Worm (Caenorhabditis elegans) whole organism, L3 larva: Measurements from ENCODE around the gene R12B2.6.

Experiments
- ZK546.5 ChIP-seq: sonication (generic microtip); optimal IDR thresholded peaks from 2 replicates; lab custom pipeline; 2017; ENCODE audit warnings: missing biosample characterization, missing genetic modification characterization
- aly-2 ChIP-seq: fragments of 150-350 bp; optimal IDR thresholded peaks from 2 replicates; lab custom pipeline; 2014; ENCODE audit warnings: missing biosample characterization, missing genetic modification characterization
- ama-1 ChIP-seq: fragments of 150-350 bp; optimal IDR thresholded peaks from 2 replicates; lab custom pipeline; 2018
- ceh-16 ChIP-seq: sonication (generic microtip); optimal IDR thresholded peaks from 2 replicates; lab custom pipeline; 2017; ENCODE audit warnings: missing biosample characterization, missing genetic modification characterization
- ceh-28 ChIP-seq: fragments of 150-350 bp; optimal IDR thresholded peaks from 2 replicates; lab custom pipeline; 2014; ENCODE audit warnings: missing biosample characterization, missing genetic modification reagents, missing genetic modification characterization
- ceh-82 ChIP-seq: fragments of 150-350 bp; optimal IDR thresholded peaks from 2 replicates; lab custom pipeline; 2014; ENCODE audit warnings: missing biosample characterization, missing genetic modification characterization
- ceh-9 ChIP-seq: sonication (generic microtip); optimal IDR thresholded peaks from 2 replicates; lab custom pipeline; 2018; ENCODE audit warnings: missing biosample characterization, missing genetic modification characterization
- daf-12 ChIP-seq: fragments of 150-350 bp; optimal IDR thresholded peaks from 2 replicates; lab custom pipeline; 2014; ENCODE audit warnings: missing biosample characterization, missing genetic modification reagents, missing genetic modification characterization
- egl-5 ChIP-seq: fragments of 150-350 bp; optimal IDR thresholded peaks from 2 replicates; lab custom pipeline; 2017; ENCODE audit warnings: missing biosample characterization, missing genetic modification reagents, missing genetic modification characterization, inconsistent platforms
- elt-2 ChIP-seq: sonication (generic microtip); optimal IDR thresholded peaks from 2 replicates; lab custom pipeline; 2016; ENCODE audit warnings: missing genetic modification reagents, mild to moderate bottlenecking, missing genetic modification characterization, missing compliant biosample characterization
- elt-3 ChIP-seq, 3 experiments: fragments of 150-350 bp in 1 of 3; sonication (generic microtip) in 2 of 3; optimal IDR thresholded peaks; 2 replicates in 2 of 3; 4 replicates in 1 of 3; lab custom pipeline; 2014 to 2017; ENCODE audit warnings: missing biosample characterization in 3 of 3, missing genetic modification characterization in 3 of 3
- eor-1 ChIP-seq, 2 experiments: fragments of 150-350 bp; optimal IDR thresholded peaks; 2 replicates each; lab custom pipeline; 2014 to 2018; ENCODE audit warnings: missing biosample characterization in 2 of 2, missing genetic modification characterization in 2 of 2
- fkh-2 ChIP-seq: fragments of 150-350 bp; optimal IDR thresholded peaks from 2 replicates; lab custom pipeline; 2014; ENCODE audit warnings: missing biosample characterization, missing genetic modification reagents, missing genetic modification characterization
- fos-1 ChIP-seq: fragments of 150-350 bp; optimal IDR thresholded peaks from 2 replicates; lab custom pipeline; 2014; ENCODE audit warnings: missing biosample characterization, missing genetic modification characterization
- hmg-11 ChIP-seq: sonication (generic microtip); optimal IDR thresholded peaks from 2 replicates; lab custom pipeline; 2016; ENCODE audit warnings: missing genetic modification characterization, missing compliant biosample characterization
- jun-1 ChIP-seq: fragments of 150-350 bp; optimal IDR thresholded peaks from 2 replicates; lab custom pipeline; 2014; ENCODE audit warnings: missing biosample characterization, missing genetic modification reagents, missing genetic modification characterization
- lin-15B ChIP-seq: fragments of 150-350 bp; optimal IDR thresholded peaks from 2 replicates; lab custom pipeline; 2014; ENCODE audit warnings: missing biosample characterization, missing genetic modification characterization
- lin-39 ChIP-seq: fragments of 150-350 bp; optimal IDR thresholded peaks from 2 replicates; lab custom pipeline; 2018; ENCODE audit warnings: missing biosample characterization, missing genetic modification reagents, missing genetic modification characterization
- lsy-12 ChIP-seq: sonication (generic microtip); optimal IDR thresholded peaks from 2 replicates; lab custom pipeline; 2016; ENCODE audit warnings: mild to moderate bottlenecking, missing genetic modification characterization, missing compliant biosample characterization
- mdl-1 ChIP-seq: fragments of 150-350 bp; optimal IDR thresholded peaks from 2 replicates; lab custom pipeline; 2014; ENCODE audit warnings: missing biosample characterization, missing genetic modification characterization
- mml-1 ChIP-seq: fragments of 150-350 bp; sonication (generic microtip); optimal IDR thresholded peaks from 3 replicates; lab custom pipeline; 2014; ENCODE audit warnings: missing biosample characterization, missing genetic modification characterization
- nfya-1 ChIP-seq: sonication (generic microtip); optimal IDR thresholded peaks from 2 replicates; lab custom pipeline; 2017; ENCODE audit warnings: missing genetic modification characterization, mild to moderate bottlenecking, missing compliant biosample characterization, antibody characterized with exemption, moderate library complexity; ENCODE audit not compliant: insufficient read depth
- nhr-11 ChIP-seq: fragments of 150-350 bp; optimal IDR thresholded peaks from 2 replicates; lab custom pipeline; 2014; ENCODE audit warnings: missing biosample characterization, missing genetic modification characterization
- nhr-12 ChIP-seq: fragments of 150-350 bp; optimal IDR thresholded peaks from 2 replicates; lab custom pipeline; 2014; ENCODE audit warnings: missing biosample characterization, missing genetic modification characterization
- nhr-23 ChIP-seq: fragments of 150-350 bp; optimal IDR thresholded peaks from 2 replicates; lab custom pipeline; 2014; ENCODE audit warnings: missing biosample characterization, missing genetic modification reagents, missing genetic modification characterization
- nhr-237 ChIP-seq: fragments of 150-350 bp; optimal IDR thresholded peaks from 2 replicates; lab custom pipeline; 2014; ENCODE audit warnings: missing biosample characterization, missing genetic modification characterization
- nhr-25 ChIP-seq: sonication (generic microtip); optimal IDR thresholded peaks from 2 replicates; lab custom pipeline; 2017; ENCODE audit warnings: missing biosample characterization, missing genetic modification characterization
- nhr-43 ChIP-seq: sonication (generic microtip); optimal IDR thresholded peaks from 2 replicates; lab custom pipeline; 2016; ENCODE audit warnings: mild to moderate bottlenecking, missing genetic modification characterization, missing compliant biosample characterization; ENCODE audit not compliant: poor library complexity, severe bottlenecking
- nhr-67 ChIP-seq: fragments of 150-350 bp; optimal IDR thresholded peaks from 2 replicates; lab custom pipeline; 2014; ENCODE audit warnings: missing biosample characterization, missing genetic modification characterization
- nhr-76 ChIP-seq: fragments of 150-350 bp; sonication (generic microtip); optimal IDR thresholded peaks from 5 replicates; lab custom pipeline; 2014; ENCODE audit warnings: missing biosample characterization, missing genetic modification characterization
- nhr-77 ChIP-seq: fragments of 150-350 bp; optimal IDR thresholded peaks from 2 replicates; lab custom pipeline; 2014; ENCODE audit warnings: missing biosample characterization, missing genetic modification characterization
- pha-4 ChIP-seq: fragments of 150-350 bp; optimal IDR thresholded peaks from 2 replicates; lab custom pipeline; 2014; ENCODE audit warnings: missing biosample characterization, missing genetic modification reagents, missing genetic modification characterization
- pqm-1 ChIP-seq: fragments of 150-350 bp; optimal IDR thresholded peaks from 2 replicates; lab custom pipeline; 2017; ENCODE audit warnings: missing biosample characterization, missing genetic modification characterization, inconsistent platforms
- sea-2 ChIP-seq: fragments of 150-350 bp; sonication (generic microtip); optimal IDR thresholded peaks from 4 replicates; lab custom pipeline; 2014; ENCODE audit warnings: missing biosample characterization, missing genetic modification reagents, missing genetic modification characterization
- skn-1 ChIP-seq: fragments of 150-350 bp; optimal IDR thresholded peaks from 2 replicates; lab custom pipeline; 2014; ENCODE audit warnings: missing biosample characterization, missing genetic modification characterization
- snpc-4 ChIP-seq: fragments of 150-350 bp; optimal IDR thresholded peaks from 2 replicates; lab custom pipeline; 2014; ENCODE audit warnings: missing biosample characterization, missing genetic modification characterization
- tbx-2 ChIP-seq: sonication (generic microtip); optimal IDR thresholded peaks from 2 replicates; lab custom pipeline; 2016; ENCODE audit warnings: mild to moderate bottlenecking, missing genetic modification characterization, missing compliant biosample characterization
- unc-39 ChIP-seq: sonication (generic microtip); optimal IDR thresholded peaks from 4 replicates; lab custom pipeline; 2017; ENCODE audit warnings: missing biosample characterization, missing genetic modification characterization
- zag-1 ChIP-seq: fragments of 150-350 bp; optimal IDR thresholded peaks from 2 replicates; lab custom pipeline; 2014; ENCODE audit warnings: missing biosample characterization, missing genetic modification characterization
- ztf-4 ChIP-seq: fragments of 150-350 bp; optimal IDR thresholded peaks from 2 replicates; lab custom pipeline; 2014; ENCODE audit warnings: missing biosample characterization, missing genetic modification characterization

Gene R12B2.6

DNA sequence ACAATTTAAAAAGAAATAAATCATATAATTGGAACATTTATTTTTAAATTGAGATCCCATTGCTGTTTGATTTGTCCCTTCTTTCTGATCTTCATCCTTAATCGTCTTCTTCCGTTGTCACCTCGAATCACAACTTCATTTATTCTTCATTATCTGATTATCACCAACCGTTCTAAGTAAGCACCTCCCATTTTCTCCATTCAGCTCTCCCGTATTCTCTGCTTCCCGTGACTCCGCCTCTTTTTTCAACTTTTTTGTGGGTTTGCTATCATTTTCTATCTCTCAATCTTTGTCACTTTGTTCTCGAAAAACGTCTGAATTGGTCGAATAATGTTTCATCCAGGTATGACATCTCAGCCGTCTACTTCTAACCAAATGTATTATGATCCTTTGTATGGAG is 18.0 kb downstream of the R12B2.6 start, which contains the start of gene sma-4:
TSS of gene sma-4 (plus strand) at position 301 of the 400 bp plus-strand sequence.
- no peak for TF ChIP-seq nhr-25 (tag; lab: Kevin White, UChicago)
- TF ChIP-seq ama-1 (lab: Kevin White, UChicago) = no peak
- TF ChIP-seq elt-3 (tag; optimal IDR thresholded peaks at IDR 0.05; lab: Kevin White, UChicago) = no peak
- no peak for TF ChIP-seq pha-4 (tag; lab: Kevin White, UChicago)
- TF ChIP-seq nhr-77 (tag; lab: Kevin White, UChicago) = no peak
- TF ChIP-seq hmg-11 = no peak
- no peak for TF ChIP-seq daf-12 (tag; lab: Kevin White, UChicago)
- TF ChIP-seq pqm-1 (tag; lab: Kevin White, UChicago) = no peak
- no peak for TF ChIP-seq zag-1 (tag; lab: Kevin White, UChicago)
- TF ChIP-seq fkh-2 (tag; lab: Kevin White, UChicago) = no peak
- TF ChIP-seq ceh-9 (tag; lab: Kevin White, UChicago) = no peak
- no peak for TF ChIP-seq elt-2 (tag; lab: Kevin White, UChicago)

DNA sequence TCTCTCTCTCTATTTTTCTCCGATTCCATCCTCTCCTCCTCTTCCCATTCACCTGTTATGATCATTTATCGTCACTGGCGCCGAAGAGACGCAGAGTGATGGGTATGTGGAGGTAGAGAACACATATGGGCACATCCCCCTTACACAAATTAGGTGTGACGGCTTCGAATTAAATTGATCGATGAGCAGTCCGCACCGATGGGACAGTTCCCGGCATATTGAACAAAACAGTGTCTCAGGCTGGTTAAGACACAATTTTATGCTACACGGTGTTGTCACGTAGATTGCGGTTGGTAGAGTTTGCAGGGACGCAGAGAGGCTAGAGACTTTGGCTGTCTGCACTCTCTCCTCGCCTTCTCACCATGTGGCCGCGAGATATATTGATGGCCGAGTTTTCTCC is 19.2 kb downstream of the R12B2.6 start, which contains the start of gene R12B2.7:
TSS of gene R12B2.7 (plus strand) at position 247 of the 400 bp plus-strand sequence.
- TF ChIP-seq ZK546.5 (tag; lab: Kevin White, UChicago) = no peak
- TF ChIP-seq zag-1 (tag; lab: Kevin White, UChicago) = no peak
- TF ChIP-seq nhr-25 (tag; lab: Kevin White, UChicago) = peak; percentile 40
- TF ChIP-seq nhr-12 (tag; lab: Kevin White, UChicago) = no peak
- no peak for TF ChIP-seq egl-5 (tag; lab: Kevin White, UChicago)
- no peak for TF ChIP-seq fos-1 (tag; lab: Kevin White, UChicago)
- no peak for TF ChIP-seq hmg-11
- TF ChIP-seq aly-2 (tag; lab: Kevin White, UChicago) = no peak
- peak; percentile 12 for TF ChIP-seq elt-2 (tag; lab: Kevin White, UChicago)
- TF ChIP-seq nhr-11 = no peak
- TF ChIP-seq nhr-43 (tag; lab: Kevin White, UChicago) = peak; percentile 38
- no peak for TF ChIP-seq lin-15B
- no peak for TF ChIP-seq ztf-4 (tag; lab: Kevin White, UChicago)
- no peak for TF ChIP-seq mdl-1 (tag; lab: Kevin White, UChicago)
- TF ChIP-seq nfya-1 = peak; percentile 26
- TF ChIP-seq lsy-12 = no peak
- TF ChIP-seq, all 47 proteins: peak for 4

DNA sequence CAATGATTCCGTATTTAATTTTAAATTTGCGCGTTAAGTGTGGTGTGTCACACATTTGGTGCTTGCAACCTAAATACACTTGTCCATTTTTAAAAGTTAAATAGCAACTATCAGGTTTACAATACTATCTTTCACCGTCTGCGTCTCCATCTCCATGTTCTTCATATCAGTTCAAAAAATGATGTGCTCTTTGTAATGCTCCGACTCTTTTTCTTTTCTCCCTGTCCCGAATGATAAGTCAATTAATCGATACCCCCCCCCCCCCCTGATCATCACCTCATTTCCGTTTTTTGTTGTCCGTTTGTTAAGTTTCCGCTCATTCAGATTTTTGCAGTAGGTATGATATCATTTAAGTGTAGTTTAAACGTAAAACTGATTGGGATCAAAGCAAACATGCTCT is 19.9 kb downstream of the R12B2.6 start:
- peak; percentile 74 for TF ChIP-seq elt-2 (tag; lab: Kevin White, UChicago)
- TF ChIP-seq pha-4 (tag; lab: Kevin White, UChicago) = peak; percentile 43
- TF ChIP-seq ceh-82 (tag; lab: Kevin White, UChicago) = no peak
- peak; percentile 59 for TF ChIP-seq pqm-1 (tag; lab: Kevin White, UChicago)

DNA sequence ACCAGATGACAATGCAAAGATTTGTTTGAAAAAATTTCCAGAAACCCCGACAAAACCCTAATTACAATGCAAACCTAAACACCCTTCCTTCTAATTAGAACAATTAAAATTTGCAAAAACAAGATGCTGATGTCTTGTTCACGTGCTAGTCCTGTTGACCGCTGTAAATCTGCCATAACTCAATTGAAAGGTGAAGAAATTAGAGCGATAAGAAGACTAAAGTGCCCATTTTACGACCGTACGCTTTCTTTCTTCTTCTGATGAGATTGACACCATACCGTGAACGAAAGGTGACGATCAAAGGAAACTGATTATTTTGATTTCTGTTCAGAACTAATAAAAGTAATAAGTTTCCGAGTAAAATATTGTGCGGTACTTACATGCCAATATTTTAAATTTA is 20.5 kb downstream of the R12B2.6 start:
- TF ChIP-seq sea-2 (GFP tag; lab: Kevin White, UChicago) (no peak), mdl-1 (tag; lab: Kevin White, UChicago) (no peak), ZK546.5 (tag; lab: Kevin White, UChicago) (no peak)

DNA sequence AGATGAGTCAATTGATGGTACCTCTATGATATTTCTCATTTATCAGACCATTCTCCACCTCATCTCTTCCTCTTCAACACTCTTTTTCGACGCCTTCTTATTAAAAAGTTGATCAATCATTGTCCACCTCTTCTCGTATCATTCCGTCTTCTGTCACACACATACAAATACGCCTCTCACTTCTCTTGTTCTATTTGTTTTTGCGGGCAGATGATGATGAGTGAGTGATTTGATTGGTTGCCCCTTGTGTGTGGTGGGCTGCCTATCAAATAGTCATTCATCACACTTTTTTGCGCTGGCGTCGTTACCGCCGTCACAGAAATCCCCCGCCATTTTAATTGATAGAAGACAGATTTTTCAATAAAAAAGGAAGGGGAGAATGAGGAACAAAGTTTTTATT is 21.3 kb downstream of the R12B2.6 start:
- TF ChIP-seq nhr-67 (no peak), nhr-237 (tag; lab: Kevin White, UChicago) (no peak), ceh-82 (tag; lab: Kevin White, UChicago) (no peak), zag-1 (tag; lab: Kevin White, UChicago) (no peak), ama-1 (lab: Kevin White, UChicago) (no peak), jun-1 (tag; lab: Kevin White, UChicago) (no peak), elt-3 (tag; optimal IDR thresholded peaks at IDR 0.05; lab: Kevin White, UChicago) (peak in 2 of 3 experiments; percentile 19 to 82), sea-2 (GFP tag; lab: Kevin White, UChicago) (no peak), aly-2 (tag; lab: Kevin White, UChicago) (no peak), mdl-1 (tag; lab: Kevin White, UChicago) (no peak), tbx-2 (tag; lab: Kevin White, UChicago) (no peak), fos-1 (tag; lab: Kevin White, UChicago) (no peak), nhr-11 (no peak), nhr-77 (tag; lab: Kevin White, UChicago) (no peak), fkh-2 (tag; lab: Kevin White, UChicago) (no peak), lsy-12 (no peak), lin-15B (no peak), nhr-43 (tag; lab: Kevin White, UChicago) (peak; percentile 41), mml-1 (tag; lab: Kevin White, UChicago) (no peak), unc-39 (no peak), pha-4 (tag; lab: Kevin White, UChicago) (no peak), nhr-76 (tag; lab: Kevin White, UChicago) (no peak), daf-12 (tag; lab: Kevin White, UChicago) (no peak), egl-5 (tag; lab: Kevin White, UChicago) (no peak), snpc-4 (no peak), nhr-23 (tag; lab: Kevin White, UChicago) (peak; percentile 69), elt-2 (tag; lab: Kevin White, UChicago) (no peak), ceh-16 (tag; lab: Kevin White, UChicago) (no peak), eor-1 (tag; optimal IDR thresholded peaks at IDR 0.05; lab: Kevin White, UChicago) (no peak), lin-39 (tag; lab: Kevin White, UChicago) (no peak), ceh-28 (tag; lab: Kevin White, UChicago) (no peak), pqm-1 (tag; lab: Kevin White, UChicago) (no peak), nhr-12 (tag; lab: Kevin White, UChicago) (no peak), skn-1 (tag; lab: Kevin White, UChicago) (no peak), nfya-1 (peak; percentile 73)
